Fruit fly (Drosophila melanogaster) whole organism, embryonic: ENCODE measurements around the gene Mst98Ca.

Experiments
- B-H1 ChIP-seq: fragments of 200-800 bp; sonication (Bioruptor generic); IDR thresholded peaks from 3 replicates; pipeline ENCODE4 v1.3.6; 2022; ENCODE audit warnings: missing biosample characterization, missing genetic modification characterization
- Blimp-1 ChIP-seq: fragments of 200-800 bp; sonication (Bioruptor generic); optimal IDR thresholded peaks from 3 replicates; lab custom pipeline; 2018; ENCODE audit warnings: missing biosample characterization, missing genetic modification characterization, mild to moderate bottlenecking, moderate library complexity, missing genetic modification reagents
- BtbVII ChIP-seq: fragments of 200-800 bp; sonication (Bioruptor generic); optimal IDR thresholded peaks from 3 replicates; lab custom pipeline; 2017; ENCODE audit warnings: missing biosample characterization, mild to moderate bottlenecking, missing genetic modification characterization
- CG1024 ChIP-seq: fragments of 200-800 bp; sonication (Bioruptor generic); IDR thresholded peaks from 2 replicates; pipeline ENCODE4 v1.3.6; 2022; ENCODE audit warnings: missing biosample characterization, missing genetic modification characterization
- CG10431 ChIP-seq: fragments of 200-800 bp; sonication (Bioruptor generic); optimal IDR thresholded peaks from 3 replicates; lab custom pipeline; 2018; ENCODE audit warnings: missing biosample characterization, mild to moderate bottlenecking, missing genetic modification characterization
- CG10462 ChIP-seq: fragments of 200-800 bp; sonication (Bioruptor generic); optimal IDR thresholded peaks from 2 replicates; lab custom pipeline; 2016; ENCODE audit warnings: missing biosample characterization, missing genetic modification characterization
- CG10565 ChIP-seq: fragments of 200-800 bp; sonication (Bioruptor generic); optimal IDR thresholded peaks from 3 replicates; lab custom pipeline; 2016; ENCODE audit warnings: missing biosample characterization, mild to moderate bottlenecking, missing genetic modification characterization
- CG10979 ChIP-seq: fragments of 200-800 bp; sonication (Bioruptor generic); optimal IDR thresholded peaks from 2 replicates; lab custom pipeline; 2018; ENCODE audit warnings: missing biosample characterization, mild to moderate bottlenecking, missing genetic modification characterization, moderate library complexity
- CG12071 ChIP-seq: fragments of 200-800 bp; sonication (Bioruptor generic); optimal IDR thresholded peaks from 3 replicates; lab custom pipeline; 2018; ENCODE audit warnings: missing biosample characterization, mild to moderate bottlenecking, missing genetic modification characterization
- CG12104 ChIP-seq: fragments of 200-800 bp; sonication (Bioruptor generic); optimal IDR thresholded peaks from 3 replicates; lab custom pipeline; 2016; ENCODE audit warnings: missing biosample characterization, missing genetic modification characterization
- CG1529 ChIP-seq: fragments of 200-800 bp; sonication (Bioruptor generic); optimal IDR thresholded peaks from 3 replicates; lab custom pipeline; 2018; ENCODE audit warnings: missing biosample characterization, missing genetic modification characterization
- CG16813 ChIP-seq: fragments of 200-800 bp; sonication (Bioruptor generic); IDR thresholded peaks from 3 replicates; pipeline ENCODE4 v1.3.6; 2022; ENCODE audit warnings: missing biosample characterization, missing genetic modification characterization; ENCODE audit not compliant: partially characterized antibody
- CG17361 ChIP-seq: fragments of 200-800 bp; sonication (Bioruptor generic); IDR thresholded peaks from 3 replicates; pipeline ENCODE4 v1.3.6; 2022; ENCODE audit warnings: missing biosample characterization, missing genetic modification characterization
- CG17568 ChIP-seq: fragments of 200-800 bp; sonication (Bioruptor generic); optimal IDR thresholded peaks from 2 replicates; lab custom pipeline; 2018; ENCODE audit warnings: missing biosample characterization, mild to moderate bottlenecking, missing genetic modification characterization, moderate library complexity
- CG18764 ChIP-seq: fragments of 200-800 bp; sonication (Bioruptor generic); optimal IDR thresholded peaks from 3 replicates; lab custom pipeline; 2016; ENCODE audit warnings: missing biosample characterization, missing genetic modification characterization
- CG2129 ChIP-seq: fragments of 200-800 bp; sonication (Bioruptor generic); IDR thresholded peaks from 2 replicates; pipeline ENCODE4 v1.3.6; 2022; ENCODE audit warnings: missing biosample characterization, missing genetic modification characterization; ENCODE audit not compliant: partially characterized antibody
- CG2875 ChIP-seq: fragments of 200-800 bp; sonication (Bioruptor generic); optimal IDR thresholded peaks from 2 replicates; lab custom pipeline; 2017; ENCODE audit warnings: missing biosample characterization, mild to moderate bottlenecking, missing genetic modification characterization, missing genetic modification reagents
- CG30403 ChIP-seq: fragments of 200-800 bp; sonication (Bioruptor generic); optimal IDR thresholded peaks from 3 replicates; lab custom pipeline; 2016; ENCODE audit warnings: missing biosample characterization, missing genetic modification characterization
- CG30431 ChIP-seq: fragments of 200-800 bp; sonication (Bioruptor generic); optimal IDR thresholded peaks from 2 replicates; lab custom pipeline; 2017; ENCODE audit warnings: missing biosample characterization, missing genetic modification characterization
- CG31388 ChIP-seq: fragments of 200-800 bp; sonication (Bioruptor generic); optimal IDR thresholded peaks from 2 replicates; lab custom pipeline; 2016; ENCODE audit warnings: missing biosample characterization, missing genetic modification characterization
- CG3726 ChIP-seq: fragments of 200-800 bp; sonication (Bioruptor generic); IDR thresholded peaks from 3 replicates; pipeline ENCODE4, ENCODE4 v1.3.6; 2022; ENCODE audit warnings: missing biosample characterization, missing genetic modification characterization
- CoRest ChIP-seq: fragments of 200-800 bp; sonication (Bioruptor generic); optimal IDR thresholded peaks from 3 replicates; lab custom pipeline; 2018; ENCODE audit warnings: missing biosample characterization, mild to moderate bottlenecking, missing genetic modification characterization, moderate library complexity
- Dfd ChIP-seq, 2 experiments: fragments of >200 bp; optimal IDR thresholded peaks; 2 replicates each; lab custom pipeline; 2017; ENCODE audit warnings: missing biosample characterization in 2 of 2, missing genetic modification characterization in 2 of 2
- ERR ChIP-seq: fragments of 200-800 bp; sonication (Bioruptor generic); optimal IDR thresholded peaks from 2 replicates; lab custom pipeline; 2016; ENCODE audit warnings: missing biosample characterization, missing genetic modification characterization
- Fer3 ChIP-seq: fragments of 200-800 bp; sonication (Bioruptor generic); optimal IDR thresholded peaks from 2 replicates; lab custom pipeline; 2018; ENCODE audit warnings: missing biosample characterization, mild to moderate bottlenecking, missing genetic modification characterization, moderate library complexity
- HHEX ChIP-seq: fragments of 200-800 bp; sonication (Bioruptor generic); optimal IDR thresholded peaks from 3 replicates; lab custom pipeline; 2017; ENCODE audit warnings: missing biosample characterization, mild to moderate bottlenecking, missing genetic modification characterization, missing genetic modification reagents
- HLH54F ChIP-seq: fragments of 200-800 bp; sonication (Bioruptor generic); optimal IDR thresholded peaks from 3 replicates; lab custom pipeline; 2016; ENCODE audit warnings: missing biosample characterization, missing genetic modification characterization
- Meics ChIP-seq: fragments of 200-800 bp; sonication (Bioruptor generic); optimal IDR thresholded peaks from 2 replicates; lab custom pipeline; 2017; ENCODE audit warnings: missing biosample characterization, mild to moderate bottlenecking, missing genetic modification characterization
- NC2α ChIP-seq: fragments of 200-800 bp; sonication (Bioruptor generic); optimal IDR thresholded peaks from 2 replicates; lab custom pipeline; 2016; ENCODE audit warnings: missing biosample characterization, missing genetic modification characterization
- Ssrp ChIP-seq: fragments of 200-800 bp; sonication (Bioruptor generic); optimal IDR thresholded peaks from 2 replicates; lab custom pipeline; 2018; ENCODE audit warnings: missing biosample characterization, mild to moderate bottlenecking, missing genetic modification characterization, moderate library complexity
- Usf ChIP-seq: fragments of 200-800 bp; sonication (Bioruptor generic); optimal IDR thresholded peaks from 2 replicates; lab custom pipeline; 2017; ENCODE audit warnings: missing genotype, missing biosample characterization, missing genetic modification characterization
- YL-1 ChIP-seq: fragments of 200-800 bp; sonication (Bioruptor generic); optimal IDR thresholded peaks from 3 replicates; lab custom pipeline; 2017; ENCODE audit warnings: missing biosample characterization, mild to moderate bottlenecking, missing genetic modification characterization
- dysf ChIP-seq: fragments of 200-800 bp; sonication (Bioruptor generic); IDR thresholded peaks from 3 replicates; pipeline ENCODE4 v1.3.6; 2022; ENCODE audit warnings: missing biosample characterization, missing genetic modification characterization
- ems ChIP-seq: fragments of 200-800 bp; sonication (Bioruptor generic); optimal IDR thresholded peaks from 3 replicates; lab custom pipeline; 2016; ENCODE audit warnings: missing biosample characterization, missing genetic modification characterization
- en ChIP-seq: fragments of 200-800 bp; sonication (Bioruptor generic); optimal IDR thresholded peaks from 2 replicates; lab custom pipeline; 2016; ENCODE audit warnings: missing biosample characterization, missing genetic modification characterization
- eyg ChIP-seq: fragments of 200-800 bp; sonication (Bioruptor generic); optimal IDR thresholded peaks from 3 replicates; lab custom pipeline; 2016; ENCODE audit warnings: missing biosample characterization, missing genetic modification characterization
- gem ChIP-seq: fragments of 200-800 bp; sonication (Bioruptor generic); optimal IDR thresholded peaks from 2 replicates; lab custom pipeline; 2019; ENCODE audit warnings: missing biosample characterization, mild to moderate bottlenecking, missing genetic modification characterization, moderate library complexity
- klu ChIP-seq: fragments of 200-800 bp; sonication (Bioruptor generic); IDR thresholded peaks from 2 replicates; pipeline ENCODE4 v1.3.6; 2022; ENCODE audit warnings: missing biosample characterization, missing genetic modification characterization
- peb ChIP-seq: fragments of 200-800 bp; sonication (Bioruptor generic); IDR thresholded peaks from 2 replicates; pipeline ENCODE4 v1.3.6; 2022; ENCODE audit warnings: missing biosample characterization, missing genetic modification characterization
- sc ChIP-seq, 3 experiments: fragments of >200 bp in 2 of 3; fragments of 200-800 bp in 1 of 3; sonication (Bioruptor generic) in 1 of 3; optimal IDR thresholded peaks; 2 replicates in 2 of 3; 3 replicates in 1 of 3; lab custom pipeline; 2017; ENCODE audit warnings: mild to moderate bottlenecking in 1 of 3, missing biosample characterization in 1 of 3, missing genetic modification characterization in 1 of 3, missing genetic modification reagents in 1 of 3
- seq ChIP-seq: fragments of 200-800 bp; sonication (Bioruptor generic); IDR thresholded peaks from 2 replicates; pipeline ENCODE4 v1.3.6; 2022; ENCODE audit warnings: missing biosample characterization, missing genetic modification characterization
- sna ChIP-seq: fragments of 200-800 bp; sonication (Bioruptor generic); IDR thresholded peaks from 2 replicates; pipeline ENCODE4 v1.3.6; 2022; ENCODE audit warnings: missing biosample characterization, missing genetic modification characterization; ENCODE audit not compliant: partially characterized antibody
- twi ChIP-seq: fragments of 200-800 bp; optimal IDR thresholded peaks from 2 replicates; lab custom pipeline; 2019; ENCODE audit warnings: missing biosample characterization, mild to moderate bottlenecking, missing genetic modification characterization, moderate library complexity
- unpg ChIP-seq: fragments of 200-800 bp; sonication (Bioruptor generic); optimal IDR thresholded peaks from 3 replicates; lab custom pipeline; 2018; ENCODE audit warnings: missing biosample characterization, mild to moderate bottlenecking, missing genetic modification characterization, moderate library complexity
- wdn ChIP-seq: fragments of 200-800 bp; sonication (Bioruptor generic); IDR thresholded peaks from 2 replicates; pipeline ENCODE4 v1.3.6; 2022; ENCODE audit warnings: missing biosample characterization, missing genetic modification characterization
- wor ChIP-seq: fragments of 200-800 bp; sonication (Bioruptor generic); IDR thresholded peaks from 2 replicates; pipeline ENCODE4 v1.3.6; 2022; ENCODE audit warnings: missing biosample characterization, missing genetic modification characterization

The Mst98Ca gene

DNA sequence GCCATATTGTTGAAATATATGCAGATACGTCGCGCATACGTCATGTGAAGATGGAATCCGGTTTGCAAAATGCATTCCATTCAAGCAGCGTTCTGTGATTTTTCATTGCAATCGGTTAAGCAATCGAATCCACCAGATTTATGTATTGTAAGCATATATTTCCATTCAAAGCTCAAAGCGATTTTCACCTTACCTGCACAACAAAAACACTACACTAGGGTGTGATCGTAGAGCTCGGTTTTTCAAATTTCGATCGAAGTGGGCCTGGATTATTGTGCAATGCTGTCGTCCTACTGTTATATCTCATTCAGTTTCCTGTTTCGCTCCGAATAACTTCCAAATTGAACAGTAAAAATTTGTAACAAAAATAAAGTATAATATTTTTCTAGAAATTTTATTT is at the start of gene Mst98Ca:
Gene Mst98Ca (plus strand): TSS at position 301 of the 400 bp plus-strand sequence.
- TF ChIP-seq CG12104 (GFP tag; lab: Kevin White, UChicago) (no peak), CG16813 (GFP tag; lab: Robert Waterston, UW) (no peak), Fer3 (tag; lab: Kevin White, UChicago) (no peak), CG3726 (GFP tag; lab: Robert Waterston, UW) (no peak), YL-1 (no peak), klu (no peak), CG18764 (GFP tag; lab: Kevin White, UChicago) (no peak)

DNA sequence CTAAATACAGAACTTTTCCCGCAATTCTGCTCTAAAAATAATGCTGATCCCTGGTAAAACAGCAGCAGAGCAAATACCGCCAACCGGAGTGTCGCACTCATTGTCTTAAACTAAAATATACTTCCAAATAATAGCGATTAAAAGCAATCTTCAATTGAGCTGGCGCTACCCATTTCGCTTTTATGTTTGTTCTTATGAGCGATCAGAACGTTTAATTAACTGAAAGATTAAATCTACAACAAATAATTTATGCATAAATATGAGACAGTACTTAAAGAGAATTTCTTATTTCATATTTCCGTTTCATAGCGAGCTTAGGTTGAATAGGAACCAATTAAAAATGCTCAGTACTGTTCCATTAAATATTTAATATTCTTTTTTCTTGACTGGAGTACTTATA is 27.6 kb upstream of the Mst98Ca start, which contains the start of gene CG43125:
Gene CG43125 (minus strand): TSS at position 101 of the 400 bp plus-strand sequence.
- TF ChIP-seq CG31388 (GFP tag; lab: Kevin White, UChicago) (no peak), ERR (no peak), CG30403 (GFP tag; lab: Kevin White, UChicago) (no peak), ems (GFP tag; lab: Kevin White, UChicago) (no peak), CG10565 (GFP tag; lab: Kevin White, UChicago) (no peak)

- TF ChIP-seq CG2129 (GFP tag; lab: Robert Waterston, UW) (no peak), HHEX (GFP tag; lab: Kevin White, UChicago) (no peak), NC2α (GFP tag; lab: Kevin White, UChicago) (no peak), CG30431 (GFP tag; lab: Kevin White, UChicago) (no peak), CG2875 (no peak), Blimp-1 (GFP tag; lab: Kevin White, UChicago) (no peak), CoRest (no peak), HLH54F (GFP tag; lab: Kevin White, UChicago) (no peak), twi (no peak), CG12071 (GFP tag; lab: Kevin White, UChicago) (no peak), BtbVII (GFP tag; lab: Kevin White, UChicago) (no peak), seq (GFP tag; lab: Robert Waterston, UW) (no peak), en (no peak), peb (GFP tag; lab: Robert Waterston, UW) (no peak), B-H1 (GFP tag; lab: Robert Waterston, UW) (no peak)
These were observed 26.5 kb upstream of the Mst98Ca start, which contains the start of gene CG43124 for dm6 chr3R:28264673-28265072. CG43124 (minus strand) TSS chr3R:28264773.

dm6 chr3R:28282280-28282679 is 8.9 kb upstream of the Mst98Ca start, which contains the start of gene CG34436:
CG34436 (plus strand) TSS chr3R:28282580.
- no peak for TF ChIP-seq CG17568
- TF ChIP-seq CG1529 (GFP tag; lab: Kevin White, UChicago) = no peak
- no peak for TF ChIP-seq CG17361 (GFP tag; lab: Robert Waterston, UW)
- no peak for TF ChIP-seq Ssrp (tag; lab: Kevin White, UChicago)
- no peak for TF ChIP-seq sna (GFP tag; lab: Robert Waterston, UW)
- no peak for TF ChIP-seq dysf
- no peak for TF ChIP-seq Dfd (GFP tag; optimal IDR thresholded peaks at IDR 0.05; lab: Kevin White, UChicago)
- TF ChIP-seq unpg (GFP tag; lab: Kevin White, UChicago) = no peak
- no peak for TF ChIP-seq wdn (GFP tag; lab: Robert Waterston, UW)
- no peak for TF ChIP-seq sc (optimal IDR thresholded peaks at IDR 0.05; lab: Kevin White, UChicago)
- TF ChIP-seq sc (GFP tag; optimal IDR thresholded peaks at IDR 0.05; lab: Kevin White, UChicago) = no peak
- TF ChIP-seq CG10462 (GFP tag; lab: Kevin White, UChicago) = no peak
- TF ChIP-seq eyg (GFP tag; lab: Kevin White, UChicago) = no peak
- TF ChIP-seq CG10431 (GFP tag; lab: Kevin White, UChicago) = no peak
- no peak for TF ChIP-seq gem
- no peak for TF ChIP-seq CG1024 (GFP tag; lab: Robert Waterston, UW)
- no peak for TF ChIP-seq wor (GFP tag; lab: Robert Waterston, UW)
- no peak for TF ChIP-seq Usf (GFP tag; lab: Kevin White, UChicago)
- no peak for TF ChIP-seq CG10979 (tag; lab: Kevin White, UChicago)
- TF ChIP-seq Meics = no peak
